Worm (Caenorhabditis elegans) whole organism, L2 larva: ENCODE results near the gene sto-2.

Experiments
- C34F6.9 ChIP-seq: fragments of 150-350 bp; optimal IDR thresholded peaks from 2 replicates; lab custom pipeline; 2014; ENCODE audit warnings: missing biosample characterization, missing genetic modification characterization
- F13H6.1 ChIP-seq: sonication (generic microtip); optimal IDR thresholded peaks from 2 replicates; lab custom pipeline; 2016; ENCODE audit warnings: missing genetic modification characterization, missing compliant biosample characterization
- R02D3.7 ChIP-seq: fragments of 150-350 bp; optimal IDR thresholded peaks from 2 replicates; lab custom pipeline; 2014; ENCODE audit warnings: missing biosample characterization, missing genetic modification characterization
- Y55F3AM.14 ChIP-seq: fragments of 200-800 bp; sonication (Bioruptor generic); optimal IDR thresholded peaks from 2 replicates; lab custom pipeline; 2018; ENCODE audit warnings: mild to moderate bottlenecking, missing genetic modification characterization, missing compliant biosample characterization
- ZK546.5 ChIP-seq: sonication (generic microtip); optimal IDR thresholded peaks from 2 replicates; lab custom pipeline; 2017; ENCODE audit warnings: missing biosample characterization, missing genetic modification characterization
- alr-1 ChIP-seq: fragments of 150-350 bp; optimal IDR thresholded peaks from 2 replicates; lab custom pipeline; 2014; ENCODE audit warnings: missing biosample characterization, missing genetic modification characterization
- aly-2 ChIP-seq: fragments of 150-350 bp; optimal IDR thresholded peaks from 2 replicates; lab custom pipeline; 2014; ENCODE audit warnings: missing biosample characterization, missing genetic modification characterization
- ama-1 ChIP-seq: fragments of 150-350 bp; optimal IDR thresholded peaks from 2 replicates; lab custom pipeline; 2018; ENCODE audit warnings: inconsistent platforms
- blmp-1 ChIP-seq: sonication (generic microtip); optimal IDR thresholded peaks from 2 replicates; lab custom pipeline; 2017; ENCODE audit warnings: missing genetic modification characterization, mild to moderate bottlenecking, missing compliant biosample characterization, antibody characterized with exemption, moderate library complexity; ENCODE audit not compliant: insufficient read depth
- ceh-16 ChIP-seq: fragments of 150-350 bp; optimal IDR thresholded peaks from 2 replicates; lab custom pipeline; 2014; ENCODE audit warnings: missing biosample characterization, missing genetic modification characterization
- crh-2 ChIP-seq: sonication (generic microtip); optimal IDR thresholded peaks from 2 replicates; lab custom pipeline; 2017; ENCODE audit warnings: missing biosample characterization, missing genetic modification characterization
- dmd-4 ChIP-seq: sonication (generic microtip); optimal IDR thresholded peaks from 2 replicates; lab custom pipeline; 2017; ENCODE audit warnings: missing biosample characterization, missing genetic modification characterization
- egl-27 ChIP-seq: sonication (generic microtip); optimal IDR thresholded peaks from 3 replicates; lab custom pipeline; 2017; ENCODE audit warnings: missing biosample characterization, missing genetic modification reagents, missing genetic modification characterization
- elt-1 ChIP-seq: fragments of 150-350 bp; optimal IDR thresholded peaks from 2 replicates; lab custom pipeline; 2014; ENCODE audit warnings: missing biosample characterization, missing genetic modification characterization
- elt-3 ChIP-seq: sonication (generic microtip); optimal IDR thresholded peaks from 2 replicates; lab custom pipeline; 2017; ENCODE audit warnings: missing biosample characterization, missing genetic modification characterization
- fos-1 ChIP-seq: fragments of 150-350 bp; optimal IDR thresholded peaks from 2 replicates; lab custom pipeline; 2014; ENCODE audit warnings: missing biosample characterization, missing genetic modification characterization
- gmeb-1 ChIP-seq: fragments of 150-350 bp; optimal IDR thresholded peaks from 2 replicates; lab custom pipeline; 2014; ENCODE audit warnings: missing biosample characterization, missing genetic modification characterization
- lin-11 ChIP-seq: fragments of 150-350 bp; sonication (generic microtip); optimal IDR thresholded peaks from 2 replicates; lab custom pipeline; 2014; ENCODE audit warnings: missing biosample characterization, missing genetic modification characterization, inconsistent platforms, mixed read lengths
- lin-13 ChIP-seq: fragments of 150-350 bp; optimal IDR thresholded peaks from 2 replicates; lab custom pipeline; 2014; ENCODE audit warnings: missing biosample characterization, missing genetic modification reagents, missing genetic modification characterization
- lsy-2 ChIP-seq, 2 experiments: fragments of 150-350 bp in 1 of 2; sonication (generic microtip) in 1 of 2; optimal IDR thresholded peaks; 2 replicates each; lab custom pipeline; 2014 to 2017; ENCODE audit warnings: missing biosample characterization in 2 of 2, missing genetic modification characterization in 2 of 2
- mab-5 ChIP-seq: fragments of 150-350 bp; optimal IDR thresholded peaks from 2 replicates; lab custom pipeline; 2014; ENCODE audit warnings: missing biosample characterization, missing genetic modification characterization
- mbf-1 ChIP-seq: sonication (generic microtip); optimal IDR thresholded peaks from 2 replicates; lab custom pipeline; 2017; ENCODE audit warnings: missing biosample characterization, missing genetic modification characterization
- mdl-1 ChIP-seq, 2 experiments: fragments of 150-350 bp in 1 of 2; sonication (generic microtip) in 1 of 2; optimal IDR thresholded peaks; 2 replicates each; lab custom pipeline; 2017; ENCODE audit warnings: missing biosample characterization in 2 of 2, missing genetic modification characterization in 2 of 2
- nhr-10 ChIP-seq: sonication (generic microtip); optimal IDR thresholded peaks from 2 replicates; lab custom pipeline; 2017; ENCODE audit warnings: missing biosample characterization, missing genetic modification characterization
- nhr-11 ChIP-seq: fragments of 150-350 bp; optimal IDR thresholded peaks from 2 replicates; lab custom pipeline; 2014; ENCODE audit warnings: missing biosample characterization, missing genetic modification characterization
- nhr-12 ChIP-seq: fragments of 150-350 bp; optimal IDR thresholded peaks from 2 replicates; lab custom pipeline; 2014; ENCODE audit warnings: missing biosample characterization, missing genetic modification characterization
- nhr-129 ChIP-seq: fragments of 150-350 bp; optimal IDR thresholded peaks from 2 replicates; lab custom pipeline; 2014; ENCODE audit warnings: missing biosample characterization, missing genetic modification characterization
- nhr-21 ChIP-seq: fragments of 150-350 bp; optimal IDR thresholded peaks from 2 replicates; lab custom pipeline; 2014; ENCODE audit warnings: missing biosample characterization, missing genetic modification characterization
- nhr-23 ChIP-seq: fragments of 150-350 bp; optimal IDR thresholded peaks from 2 replicates; lab custom pipeline; 2014; ENCODE audit warnings: missing biosample characterization, missing genetic modification reagents, missing genetic modification characterization
- nhr-237 ChIP-seq: fragments of 150-350 bp; optimal IDR thresholded peaks from 2 replicates; lab custom pipeline; 2014; ENCODE audit warnings: missing biosample characterization, missing genetic modification characterization
- nhr-25 ChIP-seq: fragments of 150-350 bp; sonication (generic microtip); optimal IDR thresholded peaks from 3 replicates; lab custom pipeline; 2014; ENCODE audit warnings: missing biosample characterization, missing genetic modification characterization
- nhr-6 ChIP-seq: fragments of 150-350 bp; optimal IDR thresholded peaks from 2 replicates; lab custom pipeline; 2014; ENCODE audit warnings: missing biosample characterization, missing genetic modification characterization
- peb-1 ChIP-seq: fragments of 150-350 bp; optimal IDR thresholded peaks from 2 replicates; lab custom pipeline; 2014; ENCODE audit warnings: missing biosample characterization, missing genetic modification characterization
- sem-4 ChIP-seq: fragments of 150-350 bp; optimal IDR thresholded peaks from 2 replicates; lab custom pipeline; 2014; ENCODE audit warnings: missing biosample characterization, missing genetic modification reagents, missing genetic modification characterization
- skn-1 ChIP-seq: sonication (generic microtip); optimal IDR thresholded peaks from 2 replicates; lab custom pipeline; 2017; ENCODE audit warnings: missing biosample characterization, missing genetic modification characterization
- sma-3 ChIP-seq: sonication (generic microtip); optimal IDR thresholded peaks from 2 replicates; lab custom pipeline; 2016; ENCODE audit warnings: missing genetic modification reagents, missing genetic modification characterization, missing compliant biosample characterization
- sma-9 ChIP-seq, 2 experiments: fragments of 150-350 bp in 1 of 2; sonication (generic microtip) in 1 of 2; optimal IDR thresholded peaks; 2 replicates each; lab custom pipeline; 2014 to 2016; ENCODE audit warnings: missing genetic modification characterization in 2 of 2, mild to moderate bottlenecking in 1 of 2, missing biosample characterization in 1 of 2, missing compliant biosample characterization in 1 of 2, missing genetic modification reagents in 1 of 2, moderate library complexity in 1 of 2
- snpc-4 ChIP-seq: fragments of 150-350 bp; optimal IDR thresholded peaks from 2 replicates; lab custom pipeline; 2014; ENCODE audit warnings: missing biosample characterization, missing genetic modification characterization
- unc-39 ChIP-seq: fragments of 150-350 bp; optimal IDR thresholded peaks from 2 replicates; lab custom pipeline; 2014; ENCODE audit warnings: missing biosample characterization, missing genetic modification characterization
- unc-55 ChIP-seq: fragments of 150-350 bp; sonication (generic microtip); optimal IDR thresholded peaks from 3 replicates; lab custom pipeline; 2014; ENCODE audit warnings: missing biosample characterization, missing genetic modification reagents, missing genetic modification characterization
- unc-62 ChIP-seq: fragments of 150-350 bp; optimal IDR thresholded peaks from 2 replicates; lab custom pipeline; 2014; ENCODE audit warnings: missing biosample characterization, missing genetic modification reagents, missing genetic modification characterization
- zag-1 ChIP-seq: fragments of 150-350 bp; optimal IDR thresholded peaks from 2 replicates; lab custom pipeline; 2014; ENCODE audit warnings: missing biosample characterization, missing genetic modification characterization
- ztf-1 ChIP-seq: fragments of 200-800 bp; sonication (Bioruptor generic); conservative IDR thresholded peaks from 2 replicates; pipeline ENCODE4 v1.3.6; 2022; ENCODE audit warnings: missing genetic modification characterization, missing compliant biosample characterization
- ztf-11 ChIP-seq: sonication (generic microtip); optimal IDR thresholded peaks from 2 replicates; lab custom pipeline; 2017; ENCODE audit warnings: missing biosample characterization, missing genetic modification characterization

The sto-2 gene

ce11 chrX:5339889-5340288 lies 16.7 kb upstream of the sto-2 start, which contains the start of gene C26B9.2:
Gene C26B9.2, plus strand, starts transcription at chrX:5340189.
- TF ChIP-seq nhr-12 (no peak), ama-1 (no peak)

ce11 chrX:5339357-5339756 lies 16.2 kb upstream of the sto-2 start:
- TF ChIP-seq sma-9 (GFP tag; optimal IDR thresholded peaks at IDR 0.05; lab: Kevin White, UChicago) (peak; percentile 45), sma-9 (tag; optimal IDR thresholded peaks at IDR 0.05; lab: Kevin White, UChicago) (no peak), nhr-25 (tag; lab: Kevin White, UChicago) (peak; percentile 69), unc-55 (GFP tag; lab: Kevin White, UChicago) (no peak), sma-3 (peak; percentile 16), crh-2 (tag; lab: Kevin White, UChicago) (no peak), unc-62 (GFP tag; lab: Kevin White, UChicago) (peak; percentile 9), lin-11 (no peak), nhr-21 (tag; lab: Kevin White, UChicago) (peak; percentile 17), nhr-10 (tag; lab: Kevin White, UChicago) (no peak), nhr-23 (no peak), mdl-1 (tag; optimal IDR thresholded peaks at IDR 0.05; lab: Kevin White, UChicago) (no peak), egl-27 (tag; lab: Kevin White, UChicago) (peak; percentile 15), blmp-1 (peak; percentile 94)

DNA sequence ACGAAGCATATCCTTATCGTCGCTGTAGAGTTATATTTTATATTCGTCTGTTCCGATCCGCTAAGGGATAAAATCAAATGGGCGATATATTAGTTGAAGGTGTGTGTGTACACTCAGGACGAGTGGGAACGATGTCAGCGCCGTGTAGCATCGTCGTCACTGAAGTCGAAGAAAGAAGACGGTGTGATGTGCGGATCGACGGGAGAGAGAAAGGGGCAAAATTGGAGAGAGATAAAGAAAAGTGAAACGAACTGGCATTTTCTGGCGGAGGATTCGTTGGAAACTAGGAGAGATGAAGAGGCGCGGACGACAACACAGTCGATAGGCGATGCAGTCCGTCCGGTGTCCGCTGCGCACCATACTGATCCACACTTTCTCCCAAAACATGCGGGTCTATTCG lies 14.8 kb upstream of the sto-2 start, which contains the start of gene C26B9.3:
Gene C26B9.3, plus strand, starts transcription at position 343 of the 400 bp plus-strand sequence.
- TF ChIP-seq lin-13: no peak
- no peak for TF ChIP-seq alr-1 (tag; lab: Kevin White, UChicago)
- TF ChIP-seq aly-2: no peak
- TF ChIP-seq C34F6.9 (tag; lab: Kevin White, UChicago): no peak
- no peak for TF ChIP-seq nhr-10 (tag; lab: Kevin White, UChicago)
- TF ChIP-seq peb-1 (tag; lab: Kevin White, UChicago): no peak
- TF ChIP-seq ztf-11 (tag; lab: Kevin White, UChicago): no peak
- no peak for TF ChIP-seq mdl-1 (tag; optimal IDR thresholded peaks at IDR 0.05; lab: Kevin White, UChicago)
- peak; percentile 87 for TF ChIP-seq blmp-1
- no peak for TF ChIP-seq nhr-129 (tag; lab: Kevin White, UChicago)
- peak; percentile 24 for TF ChIP-seq nhr-21 (tag; lab: Kevin White, UChicago)
- peak; percentile 14 for TF ChIP-seq fos-1

DNA sequence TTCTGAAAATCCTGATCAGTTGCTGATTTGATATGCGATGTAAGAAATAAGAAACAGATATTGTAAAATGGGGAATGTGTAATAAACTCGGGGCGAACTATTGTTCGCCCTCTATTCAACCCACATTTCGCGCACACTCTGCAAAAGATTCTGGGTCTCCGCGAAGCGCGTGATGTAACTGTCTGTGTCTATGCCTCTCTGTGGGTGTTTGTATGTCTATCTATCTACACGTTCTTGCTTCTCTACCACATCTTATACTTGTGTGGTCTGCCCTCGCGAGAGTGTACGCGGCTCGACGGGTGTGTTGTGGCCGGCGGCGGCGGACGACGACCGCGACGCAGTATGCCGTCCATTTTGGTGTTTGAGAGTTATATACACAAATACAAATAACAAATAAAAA lies 13.3 kb upstream of the sto-2 start:
- TF ChIP-seq F13H6.1 (tag; lab: Kevin White, UChicago) (peak; percentile 75), ama-1 (no peak), ztf-1 (GFP tag; lab: Robert Waterston, UW) (no peak), sma-3 (peak; percentile 33), egl-27 (tag; lab: Kevin White, UChicago) (peak; percentile 66), nhr-23 (no peak), sem-4 (tag; lab: Kevin White, UChicago) (peak; percentile 63), mbf-1 (no peak), blmp-1 (no peak), alr-1 (tag; lab: Kevin White, UChicago) (no peak), nhr-129 (tag; lab: Kevin White, UChicago) (peak; percentile 79), peb-1 (tag; lab: Kevin White, UChicago) (peak; percentile 52), nhr-11 (no peak), gmeb-1 (peak; percentile 16), ztf-11 (tag; lab: Kevin White, UChicago) (no peak), nhr-237 (tag; lab: Kevin White, UChicago) (no peak), crh-2 (tag; lab: Kevin White, UChicago) (peak; percentile 77), nhr-21 (tag; lab: Kevin White, UChicago) (peak; percentile 35), aly-2 (no peak), lin-13 (peak; percentile 61), lsy-2 (tag; optimal IDR thresholded peaks at IDR 0.05; lab: Kevin White, UChicago) (peak in 1 of 2 experiments; percentile 62), nhr-12 (no peak), mab-5 (no peak), R02D3.7 (no peak), Y55F3AM.14 (peak; percentile 61), nhr-10 (tag; lab: Kevin White, UChicago) (no peak), ZK546.5 (no peak), nhr-25 (tag; lab: Kevin White, UChicago) (peak; percentile 54), zag-1 (peak; percentile 65), elt-1 (tag; lab: Kevin White, UChicago) (no peak), unc-55 (GFP tag; lab: Kevin White, UChicago) (peak; percentile 77), lin-11 (peak; percentile 18), dmd-4 (tag; lab: Kevin White, UChicago) (no peak), unc-39 (tag; lab: Kevin White, UChicago) (no peak), nhr-6 (tag; lab: Kevin White, UChicago) (no peak), mdl-1 (tag; optimal IDR thresholded peaks at IDR 0.05; lab: Kevin White, UChicago) (peak; percentile 67 to 78), elt-3 (tag; lab: Kevin White, UChicago) (no peak), fos-1 (peak; percentile 49), ceh-16 (no peak), skn-1 (tag; lab: Kevin White, UChicago) (no peak), snpc-4 (tag; lab: Kevin White, UChicago) (peak; percentile 32), unc-62 (GFP tag; lab: Kevin White, UChicago) (no peak)
